ENCODE assay signal across 2 fruit fly cellular contexts in the genomic region with DNA sequence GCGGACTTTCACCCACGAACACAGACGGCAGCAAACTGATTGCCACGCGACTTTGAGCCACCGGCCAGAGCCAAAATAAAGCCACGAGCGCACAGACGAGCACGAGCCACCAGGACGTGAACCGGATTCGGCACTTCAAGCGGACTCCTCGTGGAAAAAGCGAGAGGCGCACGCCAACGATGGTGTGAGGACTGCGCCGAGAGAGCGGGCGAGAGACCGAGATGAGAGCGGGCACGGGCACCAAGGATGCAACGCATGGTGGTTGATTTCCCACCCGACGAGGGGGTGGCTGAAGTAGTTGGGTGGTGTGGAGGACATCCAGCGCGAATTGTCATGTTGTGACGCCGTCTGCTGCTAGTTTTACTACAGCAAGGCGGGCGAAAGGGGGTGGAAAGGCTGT.
A peak's percentile ranks its signal among the peaks of the same experiment; 100 is the strongest.
TF ChIP-seq lines count a peak whose summit lies in the region.

Gene gogo, minus strand, starts transcription at position 39 of the 400 bp plus-strand sequence.

- TF ChIP-seq CTCF in whole organism, embryonic (GFP tag; optimal IDR thresholded peaks at IDR 0.05; lab: Kevin White, UChicago): no peak

TF ChIP-seq in whole organism, embryonic, 481 proteins besides CTCF, POLR2A, EP300 and RAD21 (continues in another document):
- TF ChIP-seq CG3163 (GFP tag; optimal IDR thresholded peaks at IDR 0.05; lab: Kevin White, UChicago): peak; percentile 7
- peak; percentile 60 for TF ChIP-seq Jarid2 (GFP tag; optimal IDR thresholded peaks at IDR 0.05; lab: Kevin White, UChicago)
- TF ChIP-seq HLH4C (GFP tag; IDR thresholded peaks at IDR 0.05; lab: Robert Waterston, UW; ENCODE audit: partially characterized antibody): no peak
- TF ChIP-seq CG7987 (GFP tag; optimal IDR thresholded peaks at IDR 0.05; lab: Kevin White, UChicago): no peak
- 0 out of 3 replicates have a peak, but pooled peaks have one; percentile 27 for TF ChIP-seq CG7963 (GFP tag; IDR thresholded peaks at IDR 0.05; lab: Robert Waterston, UW; ENCODE audit: partially characterized antibody)
- TF ChIP-seq chm (GFP tag; IDR thresholded peaks at IDR 0.05; lab: Robert Waterston, UW): 0 out of 2 replicates have a peak, but pooled peaks have one; percentile 22
- peak; percentile 57 for TF ChIP-seq pros (GFP tag; optimal IDR thresholded peaks at IDR 0.05; lab: Kevin White, UChicago)
- TF ChIP-seq lbe (GFP tag; optimal IDR thresholded peaks at IDR 0.05; lab: Kevin White, UChicago): no peak
- TF ChIP-seq rib (GFP tag; IDR thresholded peaks at IDR 0.05; lab: Robert Waterston, UW): no peak
- peak; percentile 87 for TF ChIP-seq ewg (GFP tag; optimal IDR thresholded peaks at IDR 0.05; lab: Kevin White, UChicago)
- TF ChIP-seq HLH54F (GFP tag; optimal IDR thresholded peaks at IDR 0.05; lab: Kevin White, UChicago): no peak
- TF ChIP-seq MBD-R2 (GFP tag; IDR thresholded peaks at IDR 0.05; lab: Robert Waterston, UW): no peak
- no peak for TF ChIP-seq esg (GFP tag; conservative IDR thresholded peaks at IDR 0.05; lab: Robert Waterston, UW)
- TF ChIP-seq bigmax (GFP tag; optimal IDR thresholded peaks at IDR 0.05; lab: Kevin White, UChicago): no peak
- TF ChIP-seq NC2β (GFP tag; optimal IDR thresholded peaks at IDR 0.05; lab: Kevin White, UChicago): no peak
- TF ChIP-seq Deaf1 (tag; optimal IDR thresholded peaks at IDR 0.05; lab: Kevin White, UChicago): peak; percentile 98
- 0 out of 4 replicates have a peak, but pooled peaks have one; percentile 74 for TF ChIP-seq chinmo (GFP tag; IDR thresholded peaks at IDR 0.05; lab: Robert Waterston, UW; ENCODE audit: partially characterized antibody)
- TF ChIP-seq zen (tag; optimal IDR thresholded peaks at IDR 0.05; lab: Kevin White, UChicago): peak; percentile 7
- peak; percentile 24 for TF ChIP-seq HmgD (GFP tag; optimal IDR thresholded peaks at IDR 0.05; lab: Kevin White, UChicago)
- TF ChIP-seq vvl (GFP tag; IDR thresholded peaks at IDR 0.05; lab: Robert Waterston, UW): 0 out of 2 replicates have a peak, but pooled peaks have one; percentile 21
- TF ChIP-seq CG34422 (GFP tag; IDR thresholded peaks at IDR 0.05; lab: Robert Waterston, UW): 0 out of 3 replicates have a peak, but pooled peaks have one; percentile 34
- no peak for TF ChIP-seq CG13775 (GFP tag; optimal IDR thresholded peaks at IDR 0.05; lab: Kevin White, UChicago)
- peak; percentile 34 for TF ChIP-seq CG13894 (tag; optimal IDR thresholded peaks at IDR 0.05; lab: Kevin White, UChicago)
- TF ChIP-seq D (optimal IDR thresholded peaks at IDR 0.05; lab: Kevin White, UChicago): no peak
- TF ChIP-seq D (GFP tag; optimal IDR thresholded peaks at IDR 0.05; lab: Kevin White, UChicago): no peak
- TF ChIP-seq CG9727 (GFP tag; optimal IDR thresholded peaks at IDR 0.05; lab: Kevin White, UChicago): no peak
- peak; percentile 57; the same call in 1 of the 3 replicates for TF ChIP-seq ci (GFP tag; IDR thresholded peaks at IDR 0.05; lab: Robert Waterston, UW)
- TF ChIP-seq crol (GFP tag; IDR thresholded peaks at IDR 0.05; lab: Robert Waterston, UW): peak; percentile 57; the same call in 1 of the 2 replicates
- TF ChIP-seq Ets65A (GFP tag; lab: Kevin White, UChicago): peak; percentile 53
- no peak for TF ChIP-seq CG6683 (GFP tag; optimal IDR thresholded peaks at IDR 0.05; lab: Kevin White, UChicago)
- peak; percentile 70; the same call in 1 of the 2 replicates for TF ChIP-seq seq (GFP tag; IDR thresholded peaks at IDR 0.05; lab: Robert Waterston, UW)
- no peak for TF ChIP-seq CG6254 (GFP tag; optimal IDR thresholded peaks at IDR 0.05; lab: Kevin White, UChicago)
- peak; percentile 6 for TF ChIP-seq chn (GFP tag; optimal IDR thresholded peaks at IDR 0.05; lab: Kevin White, UChicago)
- TF ChIP-seq Nf-YC (tag; optimal IDR thresholded peaks at IDR 0.05; lab: Kevin White, UChicago): peak; percentile 8
- peak; percentile 10 for TF ChIP-seq nerfin-1 (tag; optimal IDR thresholded peaks at IDR 0.05; lab: Kevin White, UChicago)
- no peak for TF ChIP-seq Lhr (GFP tag; optimal IDR thresholded peaks at IDR 0.05; lab: Kevin White, UChicago)
- TF ChIP-seq CG8089 (GFP tag; optimal IDR thresholded peaks at IDR 0.05; lab: Kevin White, UChicago): no peak
- TF ChIP-seq sens (GFP tag; lab: Kevin White, UChicago): peak; percentile 86
- TF ChIP-seq Doc3 (GFP tag; IDR thresholded peaks at IDR 0.05; lab: Robert Waterston, UW; ENCODE audit: partially characterized antibody): 0 out of 3 replicates have a peak, but pooled peaks have one; percentile 28
- TF ChIP-seq yki (optimal IDR thresholded peaks at IDR 0.05; lab: Kevin White, UChicago): peak; percentile 35
- TF ChIP-seq CG12659 (GFP tag; optimal IDR thresholded peaks at IDR 0.05; lab: Kevin White, UChicago): no peak

TF ChIP-seq in whole organism, prepupa, 60 proteins besides CTCF, POLR2A, EP300 and RAD21:
- TF ChIP-seq Eip75B (GFP tag; optimal IDR thresholded peaks at IDR 0.05; lab: Kevin White, UChicago) (no peak), Hr38 (GFP tag; optimal IDR thresholded peaks at IDR 0.05; lab: Kevin White, UChicago) (no peak), spab (GFP tag; optimal IDR thresholded peaks at IDR 0.05; lab: Kevin White, UChicago) (no peak), CG7368 (GFP tag; optimal IDR thresholded peaks at IDR 0.05; lab: Kevin White, UChicago) (peak; percentile 28), CG6792 (GFP tag; optimal IDR thresholded peaks at IDR 0.05; lab: Kevin White, UChicago) (no peak), CG4318 (GFP tag; optimal IDR thresholded peaks at IDR 0.05; lab: Kevin White, UChicago) (no peak), fd59A (GFP tag; optimal IDR thresholded peaks at IDR 0.05; lab: Kevin White, UChicago) (no peak)
